Fruit fly (Drosophila melanogaster) whole organism, prepupa: ENCODE results near the gene Usp5.

Experiments
- CG10669 ChIP-seq: fragments of 200-800 bp; sonication (Bioruptor generic); optimal IDR thresholded peaks from 3 replicates; lab custom pipeline; 2018; ENCODE audit warnings: missing biosample characterization, mild to moderate bottlenecking, missing genetic modification characterization, moderate library complexity
- CG11294 ChIP-seq: fragments of 200-800 bp; sonication (Bioruptor generic); IDR thresholded peaks from 2 replicates; pipeline ENCODE4 v1.3.6; 2022; ENCODE audit warnings: missing biosample characterization, missing genetic modification characterization
- CG11902 ChIP-seq: fragments of 200-800 bp; sonication (Bioruptor generic); optimal IDR thresholded peaks from 3 replicates; lab custom pipeline; 2016; ENCODE audit warnings: missing biosample characterization, missing genetic modification characterization
- CG15336 ChIP-seq: fragments of 200-800 bp; sonication (Bioruptor generic); IDR thresholded peaks from 2 replicates; pipeline ENCODE4 v1.3.6; 2022; ENCODE audit warnings: missing biosample characterization, missing genetic modification characterization
- CG16779 ChIP-seq: fragments of 200-800 bp; sonication (Bioruptor generic); optimal IDR thresholded peaks from 3 replicates; lab custom pipeline; 2017; ENCODE audit warnings: missing biosample characterization, mild to moderate bottlenecking, missing genetic modification characterization
- CG3032 ChIP-seq: fragments of 200-800 bp; optimal IDR thresholded peaks from 2 replicates; lab custom pipeline; 2019; ENCODE audit warnings: missing biosample characterization, mild to moderate bottlenecking, missing genetic modification characterization, moderate library complexity
- CG31627 ChIP-seq: fragments of 200-800 bp; sonication (Bioruptor generic); optimal IDR thresholded peaks from 3 replicates; lab custom pipeline; 2016; ENCODE audit warnings: missing biosample characterization, missing genetic modification characterization
- CG3919 ChIP-seq: fragments of 200-800 bp; sonication (Bioruptor generic); optimal IDR thresholded peaks from 3 replicates; lab custom pipeline; 2016; ENCODE audit warnings: missing biosample characterization, missing genetic modification characterization
- CG6163 ChIP-seq: fragments of 200-800 bp; sonication (Bioruptor generic); IDR thresholded peaks from 3 replicates; pipeline ENCODE4 v1.3.6; 2022; ENCODE audit warnings: missing biosample characterization, missing genetic modification characterization
- CG6276 ChIP-seq: fragments of 200-800 bp; sonication (Bioruptor generic); optimal IDR thresholded peaks from 2 replicates; lab custom pipeline; 2017; ENCODE audit warnings: missing biosample characterization, mild to moderate bottlenecking, missing genetic modification characterization
- CG6792 ChIP-seq: fragments of 200-800 bp; sonication (Bioruptor generic); optimal IDR thresholded peaks from 3 replicates; lab custom pipeline; 2016; ENCODE audit warnings: missing biosample characterization, missing genetic modification characterization
- CG6808 ChIP-seq: fragments of 200-800 bp; sonication (Bioruptor generic); optimal IDR thresholded peaks from 3 replicates; lab custom pipeline; 2017; ENCODE audit warnings: missing biosample characterization, missing genetic modification characterization, mild to moderate bottlenecking, moderate library complexity, missing genetic modification reagents
- CG6854 ChIP-seq: fragments of 200-800 bp; sonication (Bioruptor generic); optimal IDR thresholded peaks from 2 replicates; lab custom pipeline; 2017; ENCODE audit warnings: missing biosample characterization, mild to moderate bottlenecking, missing genetic modification characterization
- CG7368 ChIP-seq: fragments of 200-800 bp; sonication (Bioruptor generic); optimal IDR thresholded peaks from 3 replicates; lab custom pipeline; 2016; ENCODE audit warnings: missing biosample characterization, missing genetic modification characterization
- CG8119 ChIP-seq: fragments of 200-800 bp; sonication (Bioruptor generic); IDR thresholded peaks from 3 replicates; pipeline ENCODE4 v1.3.6; 2022; ENCODE audit warnings: missing biosample characterization, missing genetic modification characterization
- CG8319 ChIP-seq: fragments of 200-800 bp; sonication (Bioruptor generic); optimal IDR thresholded peaks from 3 replicates; lab custom pipeline; 2016; ENCODE audit warnings: missing biosample characterization, missing genetic modification characterization
- CG8632 ChIP-seq: fragments of 200-800 bp; sonication (Bioruptor generic); optimal IDR thresholded peaks from 3 replicates; lab custom pipeline; 2016; ENCODE audit warnings: missing biosample characterization, missing genetic modification characterization
- CG9139 ChIP-seq: fragments of 200-800 bp; sonication (Bioruptor generic); optimal IDR thresholded peaks from 3 replicates; lab custom pipeline; 2017; ENCODE audit warnings: missing biosample characterization, mild to moderate bottlenecking, missing genetic modification characterization
- Eip75B ChIP-seq: fragments of 200-800 bp; sonication (Bioruptor generic); optimal IDR thresholded peaks from 3 replicates; lab custom pipeline; 2016; ENCODE audit warnings: missing biosample characterization, missing genetic modification characterization
- Eip78C ChIP-seq: fragments of 200-800 bp; sonication (Bioruptor generic); peaks from one replicate; lab custom pipeline; 2016; ENCODE audit warnings: missing biosample characterization, missing genetic modification characterization
- Eip93F ChIP-seq: fragments of 200-800 bp; sonication (Bioruptor generic); optimal IDR thresholded peaks from 2 replicates; lab custom pipeline; 2016; ENCODE audit warnings: missing biosample characterization, mild to moderate bottlenecking, missing genetic modification characterization
- Ets21C ChIP-seq: fragments of 200-800 bp; sonication (Bioruptor generic); optimal IDR thresholded peaks from 3 replicates; lab custom pipeline; 2016; ENCODE audit warnings: missing biosample characterization, missing genetic modification characterization
- Hr38 ChIP-seq: sonication (Bioruptor generic); optimal IDR thresholded peaks from 2 replicates; lab custom pipeline; 2016; ENCODE audit warnings: missing biosample characterization, missing genetic modification characterization
- Hr4 ChIP-seq: fragments of 200-800 bp; sonication (Bioruptor generic); optimal IDR thresholded peaks from 3 replicates; lab custom pipeline; 2016; ENCODE audit warnings: missing biosample characterization, missing genetic modification characterization
- Lpt ChIP-seq: fragments of 200-800 bp; sonication (Bioruptor generic); optimal IDR thresholded peaks from 3 replicates; lab custom pipeline; 2016; ENCODE audit warnings: missing biosample characterization, missing genetic modification characterization
- Met ChIP-seq: fragments of 200-800 bp; sonication (Bioruptor generic); optimal IDR thresholded peaks from 3 replicates; lab custom pipeline; 2016; ENCODE audit warnings: missing biosample characterization, missing genetic modification characterization
- OdsH ChIP-seq: fragments of 200-800 bp; sonication (Bioruptor generic); optimal IDR thresholded peaks from 3 replicates; lab custom pipeline; 2016; ENCODE audit warnings: missing biosample characterization, missing genetic modification characterization
- Smox ChIP-seq: fragments of 200-800 bp; sonication (Bioruptor generic); optimal IDR thresholded peaks from 3 replicates; lab custom pipeline; 2016; ENCODE audit warnings: missing biosample characterization, missing genetic modification characterization
- Sox14 ChIP-seq: fragments of 200-800 bp; sonication (Bioruptor generic); optimal IDR thresholded peaks from 3 replicates; lab custom pipeline; 2016; ENCODE audit warnings: missing biosample characterization, missing genetic modification characterization
- achi ChIP-seq: fragments of 200-800 bp; sonication (Bioruptor generic); optimal IDR thresholded peaks from 3 replicates; lab custom pipeline; 2016; ENCODE audit warnings: missing biosample characterization, missing genetic modification characterization
- acj6 ChIP-seq: fragments of 200-800 bp; sonication (Bioruptor generic); optimal IDR thresholded peaks from 3 replicates; lab custom pipeline; 2016; ENCODE audit warnings: missing biosample characterization, missing genetic modification characterization
- cyc ChIP-seq: fragments of 200-800 bp; sonication (Bioruptor generic); optimal IDR thresholded peaks from 3 replicates; lab custom pipeline; 2016; ENCODE audit warnings: missing biosample characterization, missing genetic modification characterization
- dac ChIP-seq: fragments of 200-800 bp; sonication (Bioruptor generic); optimal IDR thresholded peaks from 2 replicates; lab custom pipeline; 2017; ENCODE audit warnings: missing biosample characterization, mild to moderate bottlenecking, missing genetic modification characterization
- dsx ChIP-seq: fragments of 200-800 bp; optimal IDR thresholded peaks from 3 replicates; lab custom pipeline; 2019; ENCODE audit warnings: missing biosample characterization, mild to moderate bottlenecking, missing genetic modification characterization, moderate library complexity; ENCODE audit not compliant: poor library complexity, severe bottlenecking
- eg ChIP-seq: fragments of 200-800 bp; sonication (Bioruptor generic); IDR thresholded peaks from 3 replicates; pipeline ENCODE4 v1.3.6; 2022; ENCODE audit warnings: missing biosample characterization, missing genetic modification characterization
- esn ChIP-seq: fragments of 200-800 bp; sonication (Bioruptor generic); optimal IDR thresholded peaks from 2 replicates; lab custom pipeline; 2016; ENCODE audit warnings: missing biosample characterization, mild to moderate bottlenecking, missing genetic modification characterization, moderate library complexity
- fd59A ChIP-seq: fragments of 200-800 bp; sonication (Bioruptor generic); optimal IDR thresholded peaks from 2 replicates; lab custom pipeline; 2017; ENCODE audit warnings: missing biosample characterization, mild to moderate bottlenecking, missing genetic modification characterization, missing genetic modification reagents
- fkh ChIP-seq: fragments of 200-800 bp; sonication (Bioruptor generic); optimal IDR thresholded peaks from 3 replicates; lab custom pipeline; 2017; ENCODE audit warnings: missing biosample characterization, mild to moderate bottlenecking, missing genetic modification characterization, moderate library complexity
- lz ChIP-seq: fragments of 200-800 bp; sonication (Bioruptor generic); optimal IDR thresholded peaks from 3 replicates; lab custom pipeline; 2016; ENCODE audit warnings: missing biosample characterization, missing genetic modification characterization
- net ChIP-seq: fragments of 200-800 bp; sonication (Bioruptor generic); optimal IDR thresholded peaks from 3 replicates; lab custom pipeline; 2016; ENCODE audit warnings: missing biosample characterization, missing genetic modification characterization
- pdm3 ChIP-seq: fragments of 200-800 bp; sonication (Bioruptor generic); optimal IDR thresholded peaks from 3 replicates; lab custom pipeline; 2016; ENCODE audit warnings: missing biosample characterization, missing genetic modification characterization
- spab ChIP-seq: fragments of 200-800 bp; sonication (Bioruptor generic); optimal IDR thresholded peaks from 2 replicates; lab custom pipeline; 2017; ENCODE audit warnings: missing biosample characterization, mild to moderate bottlenecking, missing genetic modification characterization, missing genetic modification reagents
- ss ChIP-seq, 2 experiments: fragments of 200-800 bp; sonication (Bioruptor generic); optimal IDR thresholded peaks; 2 replicates in 1 of 2; 3 replicates in 1 of 2; lab custom pipeline; 2017 to 2018; ENCODE audit warnings: mild to moderate bottlenecking in 2 of 2, missing biosample characterization in 2 of 2, missing genetic modification characterization in 2 of 2, moderate library complexity in 1 of 2
- svp ChIP-seq: fragments of 200-800 bp; sonication (Bioruptor generic); peaks from one replicate; lab custom pipeline; 2016; ENCODE audit warnings: missing biosample characterization, missing genetic modification characterization
- topi ChIP-seq: fragments of 200-800 bp; sonication (Bioruptor generic); optimal IDR thresholded peaks from 3 replicates; lab custom pipeline; 2016; ENCODE audit warnings: missing biosample characterization, missing genetic modification characterization
- vri ChIP-seq: fragments of 200-800 bp; sonication (Bioruptor generic); optimal IDR thresholded peaks from 3 replicates; lab custom pipeline; 2016; ENCODE audit warnings: missing biosample characterization, mild to moderate bottlenecking, missing genetic modification characterization

Gene Usp5

DNA sequence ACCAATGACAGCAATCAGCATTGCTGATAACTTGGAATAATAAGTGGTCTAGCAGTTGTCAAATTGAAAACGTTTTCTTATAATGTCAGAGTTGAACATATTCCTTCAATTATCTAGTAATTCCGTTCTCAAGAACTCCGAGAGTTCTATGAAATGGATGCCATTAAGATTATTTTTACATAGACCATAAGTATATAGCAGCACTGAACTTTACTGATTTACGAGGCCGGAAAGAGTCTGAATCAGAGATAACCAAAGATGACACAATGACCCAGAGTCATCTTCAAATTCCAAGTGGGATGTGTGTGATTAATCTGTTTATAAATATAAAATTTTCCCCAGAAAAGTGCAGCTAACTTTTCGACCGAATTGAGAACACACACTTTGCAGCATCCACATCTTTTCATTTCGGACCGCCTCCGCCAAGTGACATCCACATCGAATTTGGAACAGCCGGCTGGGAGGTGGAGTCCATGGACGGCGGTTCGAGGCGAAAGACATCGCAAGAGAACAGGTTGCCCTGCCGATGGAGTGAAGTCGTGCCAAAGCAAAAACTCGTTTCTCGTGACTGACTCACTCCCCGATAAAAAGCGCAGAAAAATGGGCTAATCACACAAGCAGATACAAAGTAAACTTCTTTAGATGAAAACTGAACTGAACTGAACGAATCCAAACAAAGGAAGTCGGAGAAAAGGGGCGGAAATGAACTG lies 23.1 kb downstream of the Usp5 start:
- TF ChIP-seq fd59A (GFP tag; lab: Kevin White, UChicago) (no peak), net (peak; percentile 15), svp (GFP tag; lab: Kevin White, UChicago) (peak; percentile 95), Eip75B (GFP tag; lab: Kevin White, UChicago) (peak; percentile 5), ss (GFP tag; optimal IDR thresholded peaks at IDR 0.05; lab: Kevin White, UChicago) (peak in 1 of 2 experiments; percentile 50), dsx (GFP tag; lab: Kevin White, UChicago) (peak; percentile 98), CG6854 (GFP tag; lab: Kevin White, UChicago) (no peak)

DNA sequence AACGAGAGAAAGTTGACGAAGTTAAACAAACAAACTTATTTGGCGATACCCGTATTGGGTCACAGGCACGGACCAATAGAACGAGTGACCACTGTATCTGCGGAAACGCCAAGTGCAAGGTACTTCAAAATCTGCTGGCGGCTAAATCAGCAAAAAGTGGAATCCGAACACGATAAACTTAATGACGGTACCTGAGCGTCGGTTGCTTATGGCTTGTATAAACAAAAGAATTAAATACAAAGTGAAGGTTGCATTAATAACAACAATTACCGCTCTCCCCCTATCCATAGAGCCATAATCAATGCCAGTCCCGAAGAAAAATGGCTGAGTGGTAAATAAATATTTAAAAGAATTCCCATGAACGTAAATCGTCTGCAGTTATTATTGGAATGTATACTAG lies 23.6 kb downstream of the Usp5 start:
- TF ChIP-seq CG9139 (GFP tag; lab: Kevin White, UChicago) = no peak
- TF ChIP-seq CG6854 (GFP tag; lab: Kevin White, UChicago) = no peak
- no peak for TF ChIP-seq vri (GFP tag; lab: Kevin White, UChicago)
- no peak for TF ChIP-seq CG6792
- peak; percentile 18 for TF ChIP-seq Eip93F (GFP tag; lab: Kevin White, UChicago)
- no peak for TF ChIP-seq Hr38 (GFP tag; lab: Kevin White, UChicago)
- no peak for TF ChIP-seq CG16779 (tag; lab: Kevin White, UChicago)
- TF ChIP-seq lz (GFP tag; lab: Kevin White, UChicago) = no peak
- peak; percentile 17 for TF ChIP-seq cyc
- no peak for TF ChIP-seq CG6276 (GFP tag; lab: Kevin White, UChicago)
- no peak for TF ChIP-seq Eip75B (GFP tag; lab: Kevin White, UChicago)
- TF ChIP-seq CG8119 (GFP tag; lab: Robert Waterston, UW) = no peak
- TF ChIP-seq Eip78C (GFP tag; lab: Kevin White, UChicago) = no peak
- no peak for TF ChIP-seq Hr4 (GFP tag; lab: Kevin White, UChicago)
- TF ChIP-seq topi (GFP tag; lab: Kevin White, UChicago) = no peak
- no peak for TF ChIP-seq Ets21C
- no peak for TF ChIP-seq CG6163 (GFP tag; lab: Robert Waterston, UW)
- no peak for TF ChIP-seq net
- TF ChIP-seq CG6808 = no peak
- TF ChIP-seq Smox (GFP tag; lab: Kevin White, UChicago) = peak; percentile 4
- no peak for TF ChIP-seq fkh (GFP tag; lab: Kevin White, UChicago)
- peak; percentile 23 for TF ChIP-seq esn
- no peak for TF ChIP-seq dac (GFP tag; lab: Kevin White, UChicago)
- TF ChIP-seq svp (GFP tag; lab: Kevin White, UChicago) = no peak
- no peak for TF ChIP-seq CG15336 (GFP tag; lab: Robert Waterston, UW)
- TF ChIP-seq CG3032 (tag; lab: Kevin White, UChicago) = no peak
- no peak for TF ChIP-seq dsx (GFP tag; lab: Kevin White, UChicago)
- no peak for TF ChIP-seq CG3919
- peak; percentile 29 for TF ChIP-seq Sox14
- TF ChIP-seq spab (GFP tag; lab: Kevin White, UChicago) = no peak
- TF ChIP-seq CG8632 (GFP tag; lab: Kevin White, UChicago) = no peak
- TF ChIP-seq CG11902 (GFP tag; lab: Kevin White, UChicago) = no peak
- TF ChIP-seq acj6 = no peak
- no peak for TF ChIP-seq CG11294 (GFP tag; lab: Robert Waterston, UW)
- TF ChIP-seq Lpt (GFP tag; lab: Kevin White, UChicago) = no peak
- no peak for TF ChIP-seq ss (GFP tag; optimal IDR thresholded peaks at IDR 0.05; lab: Kevin White, UChicago)
- TF ChIP-seq CG8319 (GFP tag; lab: Kevin White, UChicago) = no peak
- no peak for TF ChIP-seq Met (GFP tag; lab: Kevin White, UChicago)
- no peak for TF ChIP-seq CG10669 (GFP tag; lab: Kevin White, UChicago)
- no peak for TF ChIP-seq pdm3 (GFP tag; lab: Kevin White, UChicago)
- peak; percentile 7 for TF ChIP-seq achi (GFP tag; lab: Kevin White, UChicago)
- no peak for TF ChIP-seq OdsH (GFP tag; lab: Kevin White, UChicago)
- TF ChIP-seq CG31627 = peak; percentile 12
- no peak for TF ChIP-seq CG7368 (GFP tag; lab: Kevin White, UChicago)
- TF ChIP-seq eg (GFP tag; lab: Robert Waterston, UW) = no peak
